Worm (Caenorhabditis elegans): ENCODE results near the gene baf-1.

The baf-1 gene

ce11 chrIII:9465865-9466264 lies 1.4 kb upstream of the baf-1 start, which contains the start of gene B0464.6:
B0464.6 (minus strand) TSS chrIII:9465965.
- TF ChIP-seq Y56A3A.18 (GFP tag; IDR thresholded peaks at IDR 0.05) (no peak), repo-1 (tag; optimal IDR thresholded peaks at IDR 0.05) (no peak), pha-4 (tag; optimal IDR thresholded peaks at IDR 0.05) (no peak), madf-6 (GFP tag; IDR thresholded peaks at IDR 0.05) (no peak), akir-1 (GFP tag; optimal IDR thresholded peaks at IDR 0.05) (no peak), attf-3 (GFP tag; conservative IDR thresholded peaks at IDR 0.05) (no peak), ekl-4 (GFP tag; IDR thresholded peaks at IDR 0.05) (no peak), nhr-27 (tag; optimal IDR thresholded peaks at IDR 0.05) (no peak), snpc-4 (GFP tag; optimal IDR thresholded peaks at IDR 0.05) (no peak), snpc-4 (tag; optimal IDR thresholded peaks at IDR 0.05) (no peak), ztf-18 (tag; optimal IDR thresholded peaks at IDR 0.05) (no peak), nhr-80 (tag; optimal IDR thresholded peaks at IDR 0.05) (no peak)

DNA sequence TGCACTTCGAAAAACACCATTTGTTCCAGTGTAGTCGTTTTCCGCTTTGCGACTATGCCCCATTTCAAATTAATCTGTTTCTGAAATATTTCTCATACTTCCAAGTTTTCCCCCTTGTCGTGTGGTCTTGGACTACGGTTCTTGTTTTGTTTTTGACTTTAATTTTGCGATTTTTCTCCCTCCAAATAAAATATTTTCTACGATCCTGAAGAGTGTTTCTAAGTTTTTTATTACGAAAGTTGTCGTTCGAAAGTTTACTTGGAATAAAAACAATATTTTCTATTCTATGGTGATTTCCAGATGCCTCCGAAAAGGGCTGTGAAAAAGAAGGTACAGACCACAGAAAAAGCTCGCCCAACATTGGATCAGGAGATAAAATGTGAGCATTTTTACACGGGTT lies 593 bp downstream of the baf-1 start, which contains the start of gene tag-342:
Gene tag-342 (plus strand): TSS at position 301 of the 400 bp plus-strand sequence.
- TF ChIP-seq ceh-40 (GFP tag; IDR thresholded peaks at IDR 0.05) (no peak), ceh-79 (tag; optimal IDR thresholded peaks at IDR 0.05) (no peak), nfyb-1 (GFP tag; IDR thresholded peaks at IDR 0.05) (no peak)

ce11 chrIII:9471996-9472395 lies 4.7 kb downstream of the baf-1 start:
- no peak for TF ChIP-seq mcd-1 (GFP tag; IDR thresholded peaks at IDR 0.05)

DNA sequence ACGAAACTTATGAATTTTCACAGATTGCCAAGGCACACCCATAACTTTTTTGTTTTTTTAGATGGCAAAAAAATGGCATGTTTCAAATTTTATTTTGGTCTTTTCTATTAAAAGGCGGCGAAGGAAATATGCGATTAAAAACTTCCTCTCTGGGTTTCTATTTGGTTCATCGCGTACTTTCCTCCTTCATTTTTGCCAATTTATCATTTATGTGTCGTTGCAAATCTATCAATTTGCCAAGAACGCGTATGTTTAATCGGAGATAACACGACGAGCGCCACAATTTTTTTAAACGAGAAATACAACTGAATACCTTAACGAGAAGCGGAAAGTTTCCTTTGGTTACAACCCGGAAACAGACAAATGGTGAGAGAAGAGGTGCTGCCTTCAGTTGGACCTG lies 5.2 kb downstream of the baf-1 start:
- TF ChIP-seq somi-1 (GFP tag; optimal IDR thresholded peaks at IDR 0.05): no peak
- no peak for TF ChIP-seq rcor-1 (GFP tag; IDR thresholded peaks at IDR 0.05)
- no peak for TF ChIP-seq attf-6 (GFP tag; IDR thresholded peaks at IDR 0.05)
- TF ChIP-seq nhr-80 (tag; optimal IDR thresholded peaks at IDR 0.05): peak; percentile 76
- no peak for TF ChIP-seq ceh-27 (GFP tag; optimal IDR thresholded peaks at IDR 0.05)
- TF ChIP-seq lin-40 (tag; optimal IDR thresholded peaks at IDR 0.05): no peak
- no peak for TF ChIP-seq tlf-1 (GFP tag; optimal IDR thresholded peaks at IDR 0.05)
- TF ChIP-seq Y53F4B.3 (GFP tag; IDR thresholded peaks at IDR 0.05): no peak

DNA sequence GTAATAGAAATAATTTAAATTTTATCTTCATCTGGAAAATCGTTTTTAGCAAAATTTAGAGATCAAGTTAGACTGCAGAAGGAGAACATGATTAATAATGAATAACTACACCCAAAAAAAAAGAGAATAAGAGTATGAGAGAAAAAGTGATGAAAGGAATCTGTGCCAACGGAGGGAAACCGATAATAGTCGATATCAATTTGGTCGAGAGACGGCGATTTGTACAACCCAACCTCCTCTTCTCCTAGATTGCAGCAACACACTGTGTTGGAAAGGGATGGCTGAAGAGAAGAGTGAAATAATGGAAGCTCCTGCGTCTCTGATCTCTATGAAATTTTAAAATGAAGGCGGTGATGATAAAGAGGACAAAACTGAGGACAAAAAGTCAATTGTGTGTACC lies 7.2 kb downstream of the baf-1 start:
- TF ChIP-seq attf-5 (GFP tag; optimal IDR thresholded peaks at IDR 0.05) (peak; percentile 34), unc-62 (GFP tag; optimal IDR thresholded peaks at IDR 0.05) (no peak), nfyb-1 (GFP tag; IDR thresholded peaks at IDR 0.05) (0 out of 2 replicates have a peak, but pooled peaks have one; percentile 24), dox-1 (GFP tag; IDR thresholded peaks at IDR 0.05) (0 out of 2 replicates have a peak, but pooled peaks have one; percentile 40), lsy-27 (tag; optimal IDR thresholded peaks at IDR 0.05; ENCODE audit: borderline replicate concordance, insufficient read depth) (no peak), ets-4 (GFP tag; optimal IDR thresholded peaks at IDR 0.05) (peak; percentile 30), nhr-80 (tag; optimal IDR thresholded peaks at IDR 0.05) (peak; percentile 96)

DNA sequence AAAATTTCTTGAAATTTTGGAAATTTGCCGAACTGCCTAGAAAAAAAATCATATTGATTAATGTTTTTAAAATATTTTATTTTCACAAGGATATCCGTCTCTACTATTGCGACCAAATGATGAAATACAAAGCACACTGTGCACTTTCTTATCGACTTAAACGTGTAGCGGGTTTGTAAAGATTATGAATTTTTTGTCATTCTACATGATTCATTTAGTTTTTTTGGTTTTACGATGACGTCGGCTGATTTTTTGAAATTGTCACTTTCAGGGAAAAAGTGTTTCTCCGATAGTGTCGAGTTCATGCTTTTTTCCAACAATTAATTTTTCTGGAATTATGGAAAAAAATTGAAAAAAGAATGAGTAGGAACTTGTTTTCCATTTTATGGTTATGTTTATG lies 9.3 kb downstream of the baf-1 start:
- TF ChIP-seq ztf-3 (GFP tag; optimal IDR thresholded peaks at IDR 0.05): no peak
- TF ChIP-seq efl-1 (GFP tag; optimal IDR thresholded peaks at IDR 0.05): no peak
- TF ChIP-seq tbx-9 (tag; optimal IDR thresholded peaks at IDR 0.05; ENCODE audit: borderline replicate concordance): no peak
- TF ChIP-seq nhr-80 (tag; optimal IDR thresholded peaks at IDR 0.05): peak; percentile 53
- no peak for TF ChIP-seq attf-6 (GFP tag; IDR thresholded peaks at IDR 0.05)
- TF ChIP-seq madf-10 (tag; optimal IDR thresholded peaks at IDR 0.05): no peak
- no peak for TF ChIP-seq Y53F4B.3 (GFP tag; IDR thresholded peaks at IDR 0.05)
